Worm (Caenorhabditis elegans): ENCODE results near the gene duo-1.

The duo-1 gene

DNA sequence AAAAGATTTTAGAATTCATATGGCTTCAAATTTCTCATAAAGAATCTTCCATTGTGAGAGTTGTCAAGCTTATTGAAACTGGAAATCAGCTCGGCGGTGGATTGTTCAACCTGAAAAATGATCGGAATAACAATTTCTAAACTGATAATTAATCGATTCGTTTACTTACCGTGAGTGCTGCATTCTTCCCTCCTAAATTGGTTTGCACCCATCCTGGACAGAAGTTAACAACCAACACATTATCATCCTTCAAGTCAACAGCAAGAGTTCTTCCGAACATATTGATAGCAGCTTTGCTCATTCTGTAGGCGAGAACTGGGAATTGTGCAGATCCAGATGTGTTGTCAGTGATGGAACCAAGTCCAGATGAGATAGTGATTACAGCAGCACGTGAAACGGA lies 39.3 kb upstream of the duo-1 start:
- TF ChIP-seq nhr-77 (tag; optimal IDR thresholded peaks at IDR 0.05) (no peak), unc-30 (tag; optimal IDR thresholded peaks at IDR 0.05) (no peak), nhr-28 (tag; optimal IDR thresholded peaks at IDR 0.05) (no peak), efl-1 (optimal IDR thresholded peaks at IDR 0.05) (no peak), efl-1 (GFP tag; optimal IDR thresholded peaks at IDR 0.05 in 1 of 2) (peak in 1 of 2 experiments; percentile 31), dsc-1 (tag; optimal IDR thresholded peaks at IDR 0.05) (peak; percentile 21)

DNA sequence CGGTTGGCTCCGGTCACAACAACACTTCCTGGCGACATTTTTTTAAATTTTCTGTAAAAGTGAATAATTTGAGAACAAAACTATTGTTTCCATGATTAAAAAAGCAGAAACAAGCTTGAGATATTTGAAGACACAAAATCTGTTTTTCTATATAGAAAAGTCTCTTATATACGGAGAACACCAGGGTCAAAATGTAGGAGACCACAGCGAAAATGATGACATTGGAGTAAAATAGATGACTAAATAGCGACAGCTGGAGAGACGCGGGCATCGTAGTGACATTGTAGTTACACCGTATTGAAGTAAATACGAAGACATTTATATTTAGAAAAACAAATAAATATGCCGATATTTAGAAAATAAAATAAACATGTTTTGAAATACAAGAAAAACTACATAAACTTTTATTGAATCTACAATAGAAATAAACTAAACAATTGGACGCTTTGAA lies 38.3 kb upstream of the duo-1 start, which contains the start of gene sdz-8:
Gene sdz-8 (minus strand): TSS at position 51 of the 451 bp plus-strand sequence.
- TF ChIP-seq skn-1 (tag; optimal IDR thresholded peaks at IDR 0.05) = peak; percentile 93
- peak; percentile 26 for TF ChIP-seq lin-14 (GFP tag; optimal IDR thresholded peaks at IDR 0.05)
- TF ChIP-seq fkh-4 (tag; optimal IDR thresholded peaks at IDR 0.05; ENCODE audit: borderline replicate concordance) = no peak
- no peak for TF ChIP-seq mdl-1 (tag; optimal IDR thresholded peaks at IDR 0.05)
- TF ChIP-seq efl-1 (optimal IDR thresholded peaks at IDR 0.05) = no peak
- peak in 1 of 2 experiments; percentile 58 for TF ChIP-seq efl-1 (GFP tag; optimal IDR thresholded peaks at IDR 0.05 in 1 of 2)
- TF ChIP-seq nhr-76 (tag; optimal IDR thresholded peaks at IDR 0.05) = no peak
- no peak for TF ChIP-seq aly-2 (tag; optimal IDR thresholded peaks at IDR 0.05)
- no peak for TF ChIP-seq zip-4 (GFP tag; optimal IDR thresholded peaks at IDR 0.05)

DNA sequence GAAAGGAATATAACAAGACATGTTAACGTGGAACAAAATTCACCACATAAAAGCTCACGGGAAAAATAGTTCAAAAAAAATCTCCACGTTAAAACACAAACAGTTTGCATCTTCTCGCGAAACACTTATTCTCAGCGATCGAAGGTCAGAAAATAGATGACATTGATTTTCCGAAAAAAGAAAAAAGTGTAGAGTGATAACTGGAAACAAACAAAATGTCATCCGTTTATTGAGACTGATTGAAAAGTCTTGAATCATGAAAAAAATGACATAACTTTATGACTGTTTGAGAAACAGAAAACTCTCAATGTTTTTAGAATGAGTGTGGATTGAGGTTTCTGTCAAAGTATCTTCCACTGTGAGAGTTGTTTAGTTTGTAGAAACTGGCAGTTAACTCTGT lies 36.6 kb upstream of the duo-1 start, which contains the start of gene C55A6.4:
Gene C55A6.4 (minus strand): TSS at position 101 of the 400 bp plus-strand sequence.
- TF ChIP-seq hpl-2 (GFP tag; optimal IDR thresholded peaks at IDR 0.05) = no peak

DNA sequence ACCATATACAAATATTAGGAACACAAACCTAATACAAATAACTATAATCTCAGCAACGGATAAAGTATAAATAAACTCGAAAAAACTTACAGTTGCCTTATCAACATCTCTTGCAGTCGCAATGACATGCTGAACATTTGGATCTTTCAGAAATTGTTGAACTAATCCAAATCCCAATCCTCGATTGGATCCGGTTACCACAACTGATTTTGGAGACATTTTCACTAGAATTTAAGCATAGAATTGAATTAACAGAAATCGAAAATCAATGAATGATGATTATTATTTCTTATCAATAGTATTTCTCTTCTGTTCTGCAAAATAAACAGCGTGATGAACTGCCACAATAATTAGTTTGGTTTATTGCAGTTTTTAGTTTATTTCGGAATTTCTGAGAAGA lies 34.2 kb upstream of the duo-1 start, which contains the start of the genes C55A6.11 and C55A6.7:
Gene C55A6.11 (plus strand): TSS at position 301 of the 400 bp plus-strand sequence.
Gene C55A6.7 (minus strand): TSS at position 316 of the 400 bp plus-strand sequence.
- TF ChIP-seq lin-35 (GFP tag; optimal IDR thresholded peaks at IDR 0.05) (no peak), snu-23 (GFP tag; optimal IDR thresholded peaks at IDR 0.05) (no peak), unc-86 (tag; optimal IDR thresholded peaks at IDR 0.05) (no peak), lin-14 (GFP tag; optimal IDR thresholded peaks at IDR 0.05) (no peak), egl-27 (tag; optimal IDR thresholded peaks at IDR 0.05) (no peak), ces-1 (GFP tag; optimal IDR thresholded peaks at IDR 0.05) (no peak), nhr-11 (tag; optimal IDR thresholded peaks at IDR 0.05) (no peak), ztf-4 (tag; optimal IDR thresholded peaks at IDR 0.05) (no peak), lin-13 (GFP tag; optimal IDR thresholded peaks at IDR 0.05) (no peak), ceh-90 (tag; optimal IDR thresholded peaks at IDR 0.05) (no peak), nhr-76 (tag; optimal IDR thresholded peaks at IDR 0.05) (no peak), unc-130 (tag; optimal IDR thresholded peaks at IDR 0.05) (no peak), hlh-17 (GFP tag; optimal IDR thresholded peaks at IDR 0.05; ENCODE audit: borderline replicate concordance) (no peak), efl-3 (GFP tag; optimal IDR thresholded peaks at IDR 0.05) (no peak), nhr-20 (tag; optimal IDR thresholded peaks at IDR 0.05) (no peak), nhr-71 (tag; optimal IDR thresholded peaks at IDR 0.05) (no peak), ceh-82 (tag; optimal IDR thresholded peaks at IDR 0.05) (no peak), aha-1 (tag; optimal IDR thresholded peaks at IDR 0.05) (no peak), irx-1 (tag; optimal IDR thresholded peaks at IDR 0.05) (no peak)

DNA sequence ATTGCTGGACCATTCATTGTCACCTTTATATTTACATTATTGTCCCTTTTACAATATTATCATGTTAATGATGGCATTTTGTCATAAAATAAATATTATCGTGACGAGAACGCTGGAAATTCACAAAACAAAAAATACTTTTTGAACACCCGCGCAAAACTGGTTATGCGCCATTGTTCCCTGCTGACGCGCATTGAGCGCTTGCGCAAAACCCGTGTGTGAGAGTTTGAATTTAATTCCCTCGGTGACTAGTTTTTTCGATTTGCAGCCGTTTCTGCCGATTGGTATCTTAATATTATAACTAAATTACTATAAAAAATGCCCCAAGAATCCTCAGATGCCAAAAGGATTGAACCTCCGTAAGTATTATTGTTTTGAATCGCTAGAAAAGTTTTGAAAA lies 33.0 kb upstream of the duo-1 start, which contains the start of gene pafo-1:
Gene pafo-1 (plus strand): TSS at position 256 of the 400 bp plus-strand sequence.
- TF ChIP-seq aly-2 (tag; optimal IDR thresholded peaks at IDR 0.05) = peak; percentile 87
- TF ChIP-seq C04F5.9 (tag; optimal IDR thresholded peaks at IDR 0.05) = peak; percentile 58
- TF ChIP-seq nhr-77 (tag; optimal IDR thresholded peaks at IDR 0.05) = peak; percentile 60
- TF ChIP-seq lin-15B (tag; optimal IDR thresholded peaks at IDR 0.05) = peak; percentile 79
- peak in 1 of 2 experiments; percentile 79 for TF ChIP-seq ztf-11 (tag; optimal IDR thresholded peaks at IDR 0.05)
- TF ChIP-seq zip-4 (GFP tag; optimal IDR thresholded peaks at IDR 0.05) = peak; percentile 80
- TF ChIP-seq nhr-90 (tag; optimal IDR thresholded peaks at IDR 0.05; ENCODE audit: poor library complexity) = peak; percentile 93
- peak; percentile 13 for TF ChIP-seq pag-3 (tag; optimal IDR thresholded peaks at IDR 0.05; ENCODE audit: borderline replicate concordance, insufficient read depth)
- TF ChIP-seq egl-13 (tag; optimal IDR thresholded peaks at IDR 0.05) = peak; percentile 77
- TF ChIP-seq mdl-1 (tag; optimal IDR thresholded peaks at IDR 0.05) = peak in 1 of 2 experiments; percentile 78
- no peak for TF ChIP-seq Y116A8C.19 (tag; optimal IDR thresholded peaks at IDR 0.05; ENCODE audit: borderline replicate concordance)
- TF ChIP-seq sptf-1 (tag; optimal IDR thresholded peaks at IDR 0.05) = no peak
- TF ChIP-seq nhr-237 (tag; optimal IDR thresholded peaks at IDR 0.05) = peak; percentile 35
- peak; percentile 88 for TF ChIP-seq jun-1 (tag; optimal IDR thresholded peaks at IDR 0.05)
- peak; percentile 92 for TF ChIP-seq tbx-2 (tag; optimal IDR thresholded peaks at IDR 0.05)
- TF ChIP-seq nhr-47 (tag; optimal IDR thresholded peaks at IDR 0.05) = peak; percentile 95
- TF ChIP-seq blmp-1 (tag; optimal IDR thresholded peaks at IDR 0.05) = peak; percentile 84
- TF ChIP-seq fkh-8 (tag; optimal IDR thresholded peaks at IDR 0.05) = peak; percentile 79
- peak; percentile 65 for TF ChIP-seq mef-2 (tag; optimal IDR thresholded peaks at IDR 0.05)

All from whole organism, L1 larva.